Worm (Caenorhabditis elegans) whole organism, late embryonic: Measurements from ENCODE around the gene C27A7.9.

Source experiments
- ceh-22 ChIP-seq: sonication (generic microtip); optimal IDR thresholded peaks from 2 replicates; lab custom pipeline; 2017; ENCODE audit warnings: missing biosample characterization, missing genetic modification characterization
- hlh-30 ChIP-seq: sonication (generic microtip); optimal IDR thresholded peaks from 2 replicates; lab custom pipeline; 2017; ENCODE audit warnings: antibody characterized with exemption, missing genetic modification characterization, missing compliant biosample characterization; ENCODE audit not compliant: insufficient read depth
- hlh-8 ChIP-seq: sonication (generic microtip); optimal IDR thresholded peaks from 2 replicates; lab custom pipeline; 2016; ENCODE audit warnings: missing genotype, missing genetic modification characterization, missing compliant biosample characterization
- pat-9 ChIP-seq: fragments of 200-800 bp; sonication (Bioruptor generic); optimal IDR thresholded peaks from 2 replicates; lab custom pipeline; 2018; ENCODE audit warnings: mild to moderate bottlenecking, missing genetic modification characterization, moderate library complexity, missing compliant biosample characterization
- tbx-7 ChIP-seq: sonication (generic microtip); optimal IDR thresholded peaks from 2 replicates; lab custom pipeline; 2016; ENCODE audit warnings: missing genotype, missing genetic modification characterization, missing compliant biosample characterization
- ttx-3 ChIP-seq: sonication (generic microtip); optimal IDR thresholded peaks from 2 replicates; lab custom pipeline; 2016; ENCODE audit warnings: missing genetic modification reagents, missing genetic modification characterization, missing compliant biosample characterization

- TF ChIP-seq hlh-30 (tag; lab: Kevin White, UChicago) (no peak), ceh-22 (tag; lab: Kevin White, UChicago) (no peak), hlh-8 (tag; lab: Kevin White, UChicago) (no peak), pat-9 (tag; lab: Kevin White, UChicago) (no peak), ttx-3 (tag; lab: Kevin White, UChicago) (no peak), tbx-7 (tag; lab: Kevin White, UChicago) (no peak)
These were observed 41.4 kb upstream of the C27A7.9 start, which contains the start of gene ZK836.3 for ce11 chrV:12195845-12196244.
